Fruit fly (Drosophila melanogaster): ENCODE data around the gene DIP-beta.

The DIP-beta gene

dm6 chrX:21373659-21374426 is 83.7 kb downstream of the DIP-beta start, which contains the start of gene slgA (continued):
- TF ChIP-seq CG18011 (GFP tag; optimal IDR thresholded peaks at IDR 0.05): no peak
- no peak for TF ChIP-seq fd96Cb (tag; optimal IDR thresholded peaks at IDR 0.05)
- no peak for TF ChIP-seq salm (tag; optimal IDR thresholded peaks at IDR 0.05)
- peak; percentile 9 for TF ChIP-seq CG30020 (tag; optimal IDR thresholded peaks at IDR 0.05)
- TF ChIP-seq Sox102F (GFP tag; optimal IDR thresholded peaks at IDR 0.05): no peak
- no peak for TF ChIP-seq bsh (GFP tag; optimal IDR thresholded peaks at IDR 0.05)
- peak; percentile 13 for TF ChIP-seq CG11504 (tag; optimal IDR thresholded peaks at IDR 0.05)
- no peak for TF ChIP-seq CG8281 (tag; optimal IDR thresholded peaks at IDR 0.05)
- no peak for TF ChIP-seq crc (GFP tag; optimal IDR thresholded peaks at IDR 0.05)
- TF ChIP-seq gsb-n (tag; optimal IDR thresholded peaks at IDR 0.05): no peak
- peak; percentile 75 for TF ChIP-seq CG13287 (GFP tag; IDR thresholded peaks at IDR 0.05; ENCODE audit: partially characterized antibody)
- no peak for TF ChIP-seq ro (GFP tag; IDR thresholded peaks at IDR 0.05)
- TF ChIP-seq klu (GFP tag; IDR thresholded peaks at IDR 0.05): no peak
- TF ChIP-seq dimm (GFP tag; IDR thresholded peaks at IDR 0.05): no peak
- TF ChIP-seq CG7786 (GFP tag; optimal IDR thresholded peaks at IDR 0.05): peak; percentile 67
- TF ChIP-seq Hr51 (GFP tag; optimal IDR thresholded peaks at IDR 0.05): peak in 1 of 2 experiments; percentile 64
- peak; percentile 0 for TF ChIP-seq CG10209 (GFP tag; optimal IDR thresholded peaks at IDR 0.05)
- peak; percentile 76; the same call in 1 of the 2 replicates for TF ChIP-seq Nf-YA (GFP tag; IDR thresholded peaks at IDR 0.05)
- TF ChIP-seq CG3726 (GFP tag; IDR thresholded peaks at IDR 0.05): no peak
- no peak for TF ChIP-seq CG1529 (GFP tag; optimal IDR thresholded peaks at IDR 0.05)
- peak; percentile 23 for TF ChIP-seq phol (tag; optimal IDR thresholded peaks at IDR 0.05)
- TF ChIP-seq CG3163 (GFP tag; optimal IDR thresholded peaks at IDR 0.05): peak; percentile 4
- TF ChIP-seq otp (GFP tag; IDR thresholded peaks at IDR 0.05): no peak; the same call in 2 of the 3 replicates
- TF ChIP-seq CG6654 (GFP tag; optimal IDR thresholded peaks at IDR 0.05): no peak
- TF ChIP-seq fru (optimal IDR thresholded peaks at IDR 0.05): no peak
- peak; percentile 30 for TF ChIP-seq her (GFP tag; optimal IDR thresholded peaks at IDR 0.05)
- peak; percentile 1 for TF ChIP-seq tin (GFP tag; optimal IDR thresholded peaks at IDR 0.05)
- TF ChIP-seq CG2678 (tag; optimal IDR thresholded peaks at IDR 0.05): no peak
- 0 out of 3 replicates have a peak, but pooled peaks have one; percentile 26 for TF ChIP-seq zfh1 (GFP tag; IDR thresholded peaks at IDR 0.05)
- TF ChIP-seq CG17385 (GFP tag; optimal IDR thresholded peaks at IDR 0.05): peak; percentile 2
- no peak for TF ChIP-seq disco-r (GFP tag; optimal IDR thresholded peaks at IDR 0.05)
- no peak for TF ChIP-seq CG13296 (GFP tag; optimal IDR thresholded peaks at IDR 0.05)
- TF ChIP-seq CG6254 (GFP tag; optimal IDR thresholded peaks at IDR 0.05): no peak
- TF ChIP-seq pnt (GFP tag; optimal IDR thresholded peaks at IDR 0.05): no peak
- peak; percentile 84 for TF ChIP-seq Ets97D (GFP tag; optimal IDR thresholded peaks at IDR 0.05)
- TF ChIP-seq ranshi (GFP tag; IDR thresholded peaks at IDR 0.05): no peak
- 0 out of 2 replicates have a peak, but pooled peaks have one; percentile 37 for TF ChIP-seq sna (GFP tag; IDR thresholded peaks at IDR 0.05; ENCODE audit: partially characterized antibody)
- peak; percentile 37 for TF ChIP-seq Sin3A (optimal IDR thresholded peaks at IDR 0.05)
- no peak for TF ChIP-seq D (optimal IDR thresholded peaks at IDR 0.05)
- no peak for TF ChIP-seq D (GFP tag; optimal IDR thresholded peaks at IDR 0.05)
- TF ChIP-seq run (tag; optimal IDR thresholded peaks at IDR 0.05): no peak
- TF ChIP-seq CG5953 (GFP tag; IDR thresholded peaks at IDR 0.05): no peak
- TF ChIP-seq zfh2 (GFP tag; optimal IDR thresholded peaks at IDR 0.05): peak; percentile 53
- peak; percentile 19 for TF ChIP-seq CG18599 (GFP tag; optimal IDR thresholded peaks at IDR 0.05)
- no peak for TF ChIP-seq CG6272 (GFP tag; IDR thresholded peaks at IDR 0.05)
- no peak for TF ChIP-seq CG10274 (GFP tag; optimal IDR thresholded peaks at IDR 0.05)
- peak; percentile 18 for TF ChIP-seq CG12155 (GFP tag; optimal IDR thresholded peaks at IDR 0.05)
- TF ChIP-seq Usf (GFP tag; optimal IDR thresholded peaks at IDR 0.05): no peak
- no peak for TF ChIP-seq CG11560 (tag; IDR thresholded peaks at IDR 0.05)
- TF ChIP-seq CG2116 (GFP tag; optimal IDR thresholded peaks at IDR 0.05): peak; percentile 98

Measured in whole organism, embryonic.